Fruit fly (Drosophila melanogaster) whole organism: ENCODE measurements around the gene Paip2.

Source experiments
- CG8478 ChIP-seq: fragments of >200 bp; optimal IDR thresholded peaks from 2 replicates; lab custom pipeline; 2018; ENCODE audit warnings: inconsistent platforms
- Dll ChIP-seq: fragments of >200 bp; optimal IDR thresholded peaks from 2 replicates; lab custom pipeline; 2017
- EcR ChIP-seq, 2 experiments: fragments of >200 bp; optimal IDR thresholded peaks; 2 replicates each; lab custom pipeline; 2017; ENCODE audit warnings: missing biosample characterization in 2 of 2, missing genetic modification characterization in 2 of 2, missing genetic modification reagents in 2 of 2
- pan ChIP-seq: fragments of >200 bp; optimal IDR thresholded peaks from 2 replicates; lab custom pipeline; 2017
- psq ChIP-seq: fragments of >200 bp; optimal IDR thresholded peaks from 2 replicates; lab custom pipeline; 2017
- usp ChIP-seq: fragments of >200 bp; optimal IDR thresholded peaks from 2 replicates; lab custom pipeline; 2017; ENCODE audit warnings: missing biosample characterization, missing genetic modification characterization, mixed read lengths

Paip2 gene

DNA sequence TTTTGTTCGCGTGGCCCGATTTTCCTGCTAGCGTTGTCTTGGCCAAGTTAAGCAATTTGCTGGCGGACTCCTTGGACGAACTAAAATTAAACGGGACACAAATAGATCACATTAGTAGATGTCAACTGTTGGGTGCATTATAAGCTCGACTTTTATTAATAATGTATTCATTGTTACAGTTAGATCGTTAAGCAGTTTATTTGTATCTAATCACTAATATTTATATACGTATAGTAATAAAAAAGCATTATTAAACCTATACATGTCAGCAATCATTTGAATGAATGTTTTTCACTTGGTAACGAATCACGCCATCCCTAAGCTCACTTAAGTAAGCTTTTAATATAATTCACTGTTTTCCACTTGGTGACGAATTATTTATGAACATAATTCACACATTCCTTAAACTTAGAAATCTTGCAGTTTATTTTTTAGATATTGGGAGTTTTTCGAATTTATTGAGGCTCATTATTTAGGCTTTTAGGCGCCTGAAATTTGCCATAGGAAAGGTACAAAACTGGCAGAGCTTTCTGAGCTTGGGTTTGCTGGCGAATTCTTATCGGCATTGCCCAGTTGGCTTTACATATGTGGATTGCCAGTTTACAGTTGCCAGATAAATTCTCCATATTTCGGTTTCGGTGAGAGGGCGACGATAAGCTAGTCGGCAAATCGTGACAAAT is 3.1 kb upstream of the Paip2 start, which contains the start of the genes CG7381 and CG7091:
TSS of gene CG7381 (minus strand) at position 101 of the 680 bp plus-strand sequence.
TSS of gene CG7091 (plus strand) at position 630 of the 680 bp plus-strand sequence.
- TF ChIP-seq Dll (no peak), EcR (GFP tag; optimal IDR thresholded peaks at IDR 0.05; lab: Kevin White, UChicago) (no peak), CG8478 (lab: Kevin White, UChicago) (no peak), pan (lab: Kevin White, UChicago) (no peak), psq (lab: Kevin White, UChicago) (no peak), usp (GFP tag; lab: Kevin White, UChicago) (no peak)

DNA sequence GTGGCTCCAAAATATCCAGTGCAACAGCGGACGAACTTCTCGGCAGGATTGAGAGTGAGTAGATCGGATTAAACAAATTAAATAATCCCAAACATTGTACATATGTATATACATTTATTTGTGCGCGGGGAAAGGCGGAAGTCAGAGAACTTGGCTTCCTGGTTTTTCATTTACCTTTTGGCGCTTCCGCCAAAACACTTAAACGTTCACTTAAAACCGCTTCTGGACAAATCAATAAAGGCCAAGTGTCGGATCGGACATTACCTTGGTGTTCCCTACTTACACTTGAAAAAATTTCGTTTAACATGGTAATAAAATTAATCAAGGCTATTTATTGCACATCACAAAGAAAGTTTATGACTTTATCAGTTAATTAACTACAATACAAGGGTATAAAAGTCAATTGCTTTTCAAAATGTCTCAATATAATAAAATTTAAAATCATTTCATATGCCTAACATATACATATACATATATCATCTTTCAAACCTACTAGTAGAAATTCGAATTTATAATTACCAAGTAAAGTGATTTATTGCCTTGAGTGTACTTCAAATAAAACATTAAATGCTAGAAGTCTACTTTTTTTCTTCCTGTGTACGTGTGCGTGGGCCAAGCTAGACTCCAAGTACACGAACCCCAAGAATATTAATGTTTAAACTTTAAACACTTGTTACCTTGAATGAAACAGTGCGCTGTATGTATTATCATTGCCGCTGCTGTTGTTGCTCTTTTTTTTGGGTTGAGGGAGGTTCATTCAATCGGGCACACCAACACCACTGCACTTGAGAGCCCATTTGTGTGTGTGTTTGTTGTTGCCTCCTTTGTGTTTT is 958 bp downstream of the Paip2 start:
- TF ChIP-seq EcR (GFP tag; optimal IDR thresholded peaks at IDR 0.05; lab: Kevin White, UChicago): peak; percentile 35 to 64
- TF ChIP-seq pan (lab: Kevin White, UChicago): no peak

DNA sequence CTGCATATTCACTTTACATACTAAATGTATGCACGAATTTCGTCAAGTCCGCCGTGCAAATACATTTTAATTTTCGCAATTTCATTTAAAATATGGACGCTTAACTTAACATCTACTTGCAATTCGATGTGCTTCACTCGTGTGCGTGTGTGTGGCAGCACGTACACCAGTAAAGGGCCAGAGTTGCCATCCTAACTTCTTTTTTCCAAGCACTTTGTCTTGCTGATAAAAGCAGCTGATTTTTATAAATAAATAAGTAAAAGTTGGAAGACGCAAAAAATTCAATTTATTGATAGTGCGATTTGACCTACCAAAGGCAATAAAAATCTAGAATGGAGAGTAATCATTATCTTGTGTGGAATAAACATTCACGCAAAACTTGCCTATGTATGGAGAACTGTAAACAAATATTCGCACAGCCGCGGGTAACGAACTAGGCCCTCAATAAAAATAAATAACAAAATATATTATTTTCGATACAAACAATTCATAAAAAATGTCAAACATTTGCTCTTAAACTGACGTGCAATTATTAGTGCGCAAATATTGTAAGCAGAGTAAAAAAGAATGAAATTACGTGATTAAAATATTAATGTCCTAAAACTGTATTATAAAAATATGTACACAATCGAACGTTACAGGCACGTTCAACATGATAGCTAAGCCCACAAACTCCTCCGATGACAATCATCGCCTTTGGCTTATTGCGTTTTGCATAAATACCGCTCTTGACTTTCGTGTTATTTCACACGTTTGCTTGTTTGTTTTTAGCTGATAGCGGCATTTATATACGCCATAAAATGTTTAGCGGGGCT is 1.8 kb downstream of the Paip2 start:
- TF ChIP-seq Dll (no peak), psq (lab: Kevin White, UChicago) (no peak), CG8478 (lab: Kevin White, UChicago) (peak; percentile 5), EcR (GFP tag; optimal IDR thresholded peaks at IDR 0.05; lab: Kevin White, UChicago) (no peak), pan (lab: Kevin White, UChicago) (no peak), usp (GFP tag; lab: Kevin White, UChicago) (no peak)

DNA sequence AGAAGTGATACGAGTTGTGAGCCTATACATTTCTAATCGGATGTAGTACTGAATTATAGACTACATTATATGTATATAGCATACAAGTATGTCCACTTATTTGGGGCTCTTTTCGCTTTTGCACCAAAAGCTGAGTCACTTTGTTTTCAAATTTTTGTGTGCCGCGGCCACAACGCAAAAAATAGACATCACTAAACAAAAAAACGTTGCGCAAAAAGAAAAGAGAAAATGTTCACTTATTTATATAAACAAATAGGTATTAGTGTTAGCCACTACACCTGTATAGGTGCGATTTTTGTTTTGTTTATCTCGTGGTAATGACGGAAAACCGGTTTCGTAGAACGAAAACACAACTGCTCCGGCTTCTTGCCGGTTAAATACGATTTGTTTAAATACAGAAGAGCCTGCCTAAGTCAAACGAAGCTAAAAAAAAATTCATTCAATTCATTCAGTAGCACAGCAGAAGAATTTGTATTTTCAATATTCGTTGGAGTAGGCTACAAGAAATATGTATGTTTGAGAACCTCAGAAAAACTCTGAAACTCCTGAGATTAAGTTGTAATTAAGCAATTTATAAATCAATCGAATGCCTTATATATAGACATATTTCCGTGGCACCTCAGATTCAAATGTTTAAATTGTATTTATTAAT is 2.5 kb downstream of the Paip2 start:
- TF ChIP-seq CG8478 (lab: Kevin White, UChicago) (no peak), psq (lab: Kevin White, UChicago) (no peak), usp (GFP tag; lab: Kevin White, UChicago) (no peak), Dll (no peak), pan (lab: Kevin White, UChicago) (peak; percentile 14)

DNA sequence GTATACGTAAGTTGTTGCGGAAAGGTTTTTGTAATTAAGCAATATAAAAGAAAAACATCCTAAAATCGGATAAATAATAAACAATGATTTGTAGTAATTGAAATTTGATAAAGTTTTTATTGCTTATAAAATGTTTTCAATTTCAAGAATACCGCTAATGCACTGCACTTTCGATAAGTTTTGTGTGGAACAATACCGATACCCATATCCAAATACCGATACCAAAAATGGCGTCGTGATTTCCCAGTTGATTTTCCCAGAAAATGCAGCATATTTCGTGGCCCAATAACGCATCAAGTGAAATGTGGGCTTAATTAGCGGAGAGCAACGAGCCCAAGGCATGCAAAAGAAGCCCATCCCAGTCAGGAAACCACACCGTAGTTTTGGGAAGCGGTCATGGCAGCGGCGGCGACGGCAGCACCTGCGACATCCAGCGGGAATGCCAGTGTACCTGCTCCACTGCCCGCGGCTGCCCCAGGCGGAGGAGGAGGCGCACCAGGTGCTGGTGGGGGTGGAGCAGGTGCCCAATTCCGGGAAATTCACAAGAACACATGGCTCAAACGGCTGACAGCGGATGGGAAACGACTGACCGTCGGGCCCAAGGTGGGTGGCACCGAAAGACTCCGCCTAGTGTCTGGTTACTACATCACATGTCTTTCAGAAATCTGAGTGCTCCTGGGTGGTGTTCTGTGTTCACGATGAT is 5.4 kb downstream of the Paip2 start, which contains the start of gene CG31342:
TSS of gene CG31342 (plus strand) at position 214 of the 703 bp plus-strand sequence.
- TF ChIP-seq EcR (GFP tag; optimal IDR thresholded peaks at IDR 0.05; lab: Kevin White, UChicago): no peak
- TF ChIP-seq psq (lab: Kevin White, UChicago): no peak
- no peak for TF ChIP-seq usp (GFP tag; lab: Kevin White, UChicago)
- TF ChIP-seq Dll: no peak
- no peak for TF ChIP-seq CG8478 (lab: Kevin White, UChicago)
- no peak for TF ChIP-seq pan (lab: Kevin White, UChicago)

DNA sequence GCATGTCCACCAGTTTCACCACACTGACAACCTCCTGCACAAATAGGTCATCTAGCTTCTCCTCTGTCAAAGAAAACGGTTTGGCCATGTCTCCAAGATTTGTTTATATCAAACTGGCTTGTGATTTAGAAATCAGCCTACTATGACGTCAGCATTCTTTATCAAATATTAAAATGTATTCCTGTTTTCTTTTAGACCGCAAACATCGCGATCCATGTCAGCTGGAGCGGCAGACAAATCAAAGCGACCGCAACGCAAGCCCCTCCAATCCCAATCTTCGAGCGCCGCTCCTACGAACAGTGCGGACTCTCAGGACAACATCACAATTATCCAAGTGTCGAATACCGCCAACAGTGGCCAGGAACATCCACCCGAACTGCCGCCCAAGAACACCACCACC is 7.8 kb downstream of the Paip2 start, which contains the start of gene CG14383:
TSS of gene CG14383 (minus strand) at position 101 of the 400 bp plus-strand sequence.
- TF ChIP-seq psq (lab: Kevin White, UChicago): no peak
- no peak for TF ChIP-seq CG8478 (lab: Kevin White, UChicago)
- no peak for TF ChIP-seq Dll
- TF ChIP-seq EcR (GFP tag; optimal IDR thresholded peaks at IDR 0.05; lab: Kevin White, UChicago): no peak
- TF ChIP-seq usp (GFP tag; lab: Kevin White, UChicago): no peak
- no peak for TF ChIP-seq pan (lab: Kevin White, UChicago)

DNA sequence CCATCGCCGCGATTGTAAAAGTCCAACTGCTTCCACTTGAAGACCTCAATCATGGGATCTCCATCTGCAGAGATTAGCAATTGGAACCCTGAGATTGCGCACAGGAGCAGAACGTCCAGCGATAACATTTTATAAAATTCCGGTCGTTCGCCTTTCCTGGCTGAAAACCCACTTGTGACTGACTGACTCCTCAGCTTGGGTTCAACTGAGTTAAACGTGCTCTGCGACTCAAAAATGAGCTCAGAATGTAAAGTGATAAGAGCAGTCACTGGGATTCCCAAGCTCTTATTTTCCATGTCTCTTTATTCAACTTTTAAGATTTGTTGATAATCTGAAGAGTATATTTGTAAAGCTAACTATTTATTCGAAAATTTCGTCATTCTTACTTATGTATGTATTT is 12.4 kb downstream of the Paip2 start, which contains the start of gene yellow-f:
TSS of gene yellow-f (minus strand) at position 184 of the 400 bp plus-strand sequence.
- TF ChIP-seq psq (lab: Kevin White, UChicago) (no peak), CG8478 (lab: Kevin White, UChicago) (no peak), pan (lab: Kevin White, UChicago) (no peak), usp (GFP tag; lab: Kevin White, UChicago) (no peak), EcR (GFP tag; optimal IDR thresholded peaks at IDR 0.05; lab: Kevin White, UChicago) (no peak), Dll (no peak)

DNA sequence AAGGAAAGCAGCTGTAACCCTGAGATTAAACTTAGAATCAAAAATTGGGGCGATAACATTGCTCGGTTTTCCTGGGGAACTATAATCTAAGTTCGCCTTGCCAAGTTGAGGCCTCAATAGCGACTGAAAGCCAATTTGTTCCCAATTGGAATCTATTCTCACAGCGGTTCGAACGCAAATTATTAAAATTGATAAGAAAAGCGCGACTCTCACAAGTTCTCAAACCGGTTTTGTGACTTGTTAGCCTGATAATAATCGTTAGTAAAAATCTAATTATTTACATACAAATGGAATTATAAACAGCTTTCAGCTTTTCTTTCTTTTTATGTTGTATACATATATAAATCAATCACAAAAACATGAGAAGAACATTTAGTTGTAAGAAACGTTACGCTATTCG is 14.5 kb downstream of the Paip2 start, which contains the start of gene yellow-f2:
TSS of gene yellow-f2 (minus strand) at position 101 of the 400 bp plus-strand sequence.
- TF ChIP-seq psq (lab: Kevin White, UChicago): no peak
- no peak for TF ChIP-seq usp (GFP tag; lab: Kevin White, UChicago)
- no peak for TF ChIP-seq EcR (GFP tag; optimal IDR thresholded peaks at IDR 0.05; lab: Kevin White, UChicago)

DNA sequence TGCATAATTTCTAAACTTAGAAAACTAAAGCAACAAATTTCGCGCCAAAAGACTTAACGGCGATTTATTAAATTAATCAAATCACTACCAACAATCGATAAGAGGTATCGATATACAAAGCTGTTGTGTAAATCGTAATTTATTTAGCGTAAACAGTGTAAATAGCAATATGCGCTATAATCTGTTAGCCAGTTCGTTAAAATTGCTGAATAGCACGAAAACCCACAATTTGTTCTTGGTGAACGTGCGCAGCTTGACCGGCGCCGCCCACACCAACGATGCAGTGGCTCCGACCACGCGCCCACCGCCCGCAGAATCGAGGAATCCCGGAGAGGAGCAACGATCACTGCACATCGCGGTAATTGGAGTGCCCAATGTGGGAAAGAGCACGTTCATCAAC is 14.9 kb downstream of the Paip2 start, which contains the start of gene CG7488:
TSS of gene CG7488 (plus strand) at position 99 of the 400 bp plus-strand sequence.
- no peak for TF ChIP-seq CG8478 (lab: Kevin White, UChicago)
- no peak for TF ChIP-seq pan (lab: Kevin White, UChicago)
- no peak for TF ChIP-seq Dll
- TF ChIP-seq usp (GFP tag; lab: Kevin White, UChicago): no peak
- no peak for TF ChIP-seq psq (lab: Kevin White, UChicago)
- no peak for TF ChIP-seq EcR (GFP tag; optimal IDR thresholded peaks at IDR 0.05; lab: Kevin White, UChicago)
